Worm (Caenorhabditis elegans) whole organism, young adult: ENCODE results near the gene C03H12.1.

Experiments
- B0019.2 ChIP-seq: fragments of 200-800 bp; sonication (Bioruptor generic); conservative IDR thresholded peaks from 2 replicates; pipeline ENCODE4 v1.3.6; 2022; ENCODE audit warnings: missing genetic modification reagents, missing genetic modification characterization, missing compliant biosample characterization
- F22D6.2 ChIP-seq: sonication (generic microtip); optimal IDR thresholded peaks from 2 replicates; lab custom pipeline; 2016; ENCODE audit warnings: mild to moderate bottlenecking, missing genetic modification characterization, missing compliant biosample characterization
- F57A8.1 ChIP-seq: fragments of 200-800 bp; sonication (Bioruptor generic); optimal IDR thresholded peaks from 2 replicates; lab custom pipeline; 2018; ENCODE audit warnings: mild to moderate bottlenecking, missing genetic modification characterization, moderate library complexity, missing compliant biosample characterization
- F57C9.4 ChIP-seq: sonication (generic microtip); optimal IDR thresholded peaks from 2 replicates; lab custom pipeline; 2017; ENCODE audit warnings: mild to moderate bottlenecking, missing genetic modification characterization, missing compliant biosample characterization
- K11D2.4 ChIP-seq: fragments of 200-800 bp; sonication (Bioruptor generic); IDR thresholded peaks from 2 replicates; pipeline ENCODE4 v1.3.6; 2022; ENCODE audit warnings: missing genetic modification reagents, missing genetic modification characterization, missing compliant biosample characterization
- T26A5.8 ChIP-seq: sonication (generic microtip); optimal IDR thresholded peaks from 2 replicates; lab custom pipeline; 2016; ENCODE audit warnings: missing genetic modification characterization, missing compliant biosample characterization
- Y53F4B.3 ChIP-seq: fragments of 200-800 bp; sonication (Bioruptor generic); IDR thresholded peaks from 2 replicates; pipeline ENCODE4 v1.3.6; 2022; ENCODE audit warnings: missing genetic modification reagents, missing genetic modification characterization, missing compliant biosample characterization
- Y95B8A.8 ChIP-seq: fragments of 200-800 bp; sonication (Bioruptor generic); IDR thresholded peaks from 2 replicates; pipeline ENCODE4 v1.3.6; 2022; ENCODE audit warnings: missing genetic modification reagents, missing genetic modification characterization, missing compliant biosample characterization
- ZK185.1 ChIP-seq: sonication (generic microtip); optimal IDR thresholded peaks from 2 replicates; lab custom pipeline; 2016; ENCODE audit warnings: mild to moderate bottlenecking, missing genetic modification characterization, missing compliant biosample characterization; ENCODE audit not compliant: poor library complexity, severe bottlenecking
- ama-1 ChIP-seq, 3 experiments: fragments of 150-350 bp in 1 of 3; sonication (generic microtip) in 2 of 3; optimal IDR thresholded peaks; 2 replicates each; lab custom pipeline; 2014 to 2018; ENCODE audit warnings: missing biosample characterization in 2 of 3, missing genetic modification characterization in 2 of 3, missing genetic modification reagents in 2 of 3
- atf-7 ChIP-seq: sonication (generic microtip); optimal IDR thresholded peaks from 2 replicates; lab custom pipeline; 2017; ENCODE audit warnings: mild to moderate bottlenecking, missing genetic modification characterization, missing compliant biosample characterization
- bed-1 ChIP-seq: fragments of 200-800 bp; sonication (Bioruptor generic); IDR thresholded peaks from 2 replicates; pipeline ENCODE4 v1.3.6; 2022; ENCODE audit warnings: missing genetic modification reagents, missing genetic modification characterization, missing compliant biosample characterization
- ccch-3 ChIP-seq: fragments of 200-800 bp; sonication (Bioruptor generic); optimal IDR thresholded peaks from 2 replicates; lab custom pipeline; 2018; ENCODE audit warnings: mild to moderate bottlenecking, missing genetic modification characterization, missing compliant biosample characterization
- cebp-1 ChIP-seq, 2 experiments: fragments of 200-800 bp in 1 of 2; sonication (Bioruptor generic) in 1 of 2; sonication (generic microtip) in 1 of 2; IDR thresholded peaks in 1 of 2; optimal IDR thresholded peaks in 1 of 2; 2 replicates each; pipeline versions ENCODE4 v1.3.6 to Lab custom; 2017 to 2022; ENCODE audit warnings: missing compliant biosample characterization in 2 of 2, missing genetic modification characterization in 2 of 2, mild to moderate bottlenecking in 1 of 2, missing genetic modification reagents in 1 of 2, moderate library complexity in 1 of 2
- ceh-58 ChIP-seq: fragments of 200-800 bp; sonication (Bioruptor generic); IDR thresholded peaks from 2 replicates; pipeline ENCODE4 v1.3.6; 2022; ENCODE audit warnings: missing genetic modification characterization, missing compliant biosample characterization
- ceh-91 ChIP-seq: fragments of 200-800 bp; sonication (Bioruptor generic); IDR thresholded peaks from 2 replicates; pipeline ENCODE4 v1.3.6; 2022; ENCODE audit warnings: missing genetic modification reagents, missing genetic modification characterization, missing compliant biosample characterization
- die-1 ChIP-seq: sonication (generic microtip); optimal IDR thresholded peaks from 2 replicates; lab custom pipeline; 2016; ENCODE audit warnings: missing genotype, mild to moderate bottlenecking, missing genetic modification characterization, missing compliant biosample characterization
- dpff-1 ChIP-seq: sonication (generic microtip); optimal IDR thresholded peaks from 2 replicates; lab custom pipeline; 2017; ENCODE audit warnings: mild to moderate bottlenecking, missing genetic modification characterization, missing compliant biosample characterization
- efl-1 ChIP-seq: fragments of 150-350 bp; optimal IDR thresholded peaks from 2 replicates; lab custom pipeline; 2014; ENCODE audit warnings: missing biosample characterization, missing genetic modification reagents, missing genetic modification characterization
- egl-18 ChIP-seq: fragments of 200-800 bp; sonication (Bioruptor generic); IDR thresholded peaks from 2 replicates; pipeline ENCODE4 v1.3.6; 2022; ENCODE audit warnings: missing genetic modification reagents, missing genetic modification characterization, missing compliant biosample characterization
- egrh-3 ChIP-seq: fragments of 200-800 bp; sonication (Bioruptor generic); IDR thresholded peaks from 2 replicates; pipeline ENCODE4 v1.3.6; 2022; ENCODE audit warnings: missing genetic modification reagents, missing genetic modification characterization, missing compliant biosample characterization
- fkh-3 ChIP-seq: sonication (generic microtip); optimal IDR thresholded peaks from 2 replicates; lab custom pipeline; 2016; ENCODE audit warnings: mild to moderate bottlenecking, missing genetic modification characterization, missing compliant biosample characterization
- gei-17 ChIP-seq: fragments of 200-800 bp; sonication (Bioruptor generic); optimal IDR thresholded peaks from 2 replicates; lab custom pipeline; 2018; ENCODE audit warnings: mild to moderate bottlenecking, missing genetic modification characterization, missing compliant biosample characterization
- hlh-12 ChIP-seq: sonication (generic microtip); optimal IDR thresholded peaks from 2 replicates; lab custom pipeline; 2016; ENCODE audit warnings: missing genetic modification characterization, missing compliant biosample characterization
- hlh-26 ChIP-seq: fragments of 200-800 bp; sonication (Bioruptor generic); conservative IDR thresholded peaks from 2 replicates; pipeline ENCODE4 v1.3.6; 2022; ENCODE audit warnings: missing genetic modification reagents, missing genetic modification characterization, missing compliant biosample characterization
- hsf-1 ChIP-seq: fragments of 200-800 bp; sonication (Bioruptor generic); IDR thresholded peaks from 2 replicates; pipeline ENCODE4 v1.3.6; 2022; ENCODE audit warnings: missing genetic modification reagents, missing genetic modification characterization, missing compliant biosample characterization
- lag-1 ChIP-seq: fragments of 200-800 bp; sonication (Bioruptor generic); IDR thresholded peaks from 2 replicates; pipeline ENCODE4 v1.3.6; 2022; ENCODE audit warnings: missing genetic modification reagents, missing genetic modification characterization, missing compliant biosample characterization
- let-526 ChIP-seq: fragments of 200-800 bp; sonication (Bioruptor generic); IDR thresholded peaks from 2 replicates; pipeline ENCODE4 v1.3.6; 2022; ENCODE audit warnings: missing genetic modification reagents, missing genetic modification characterization, missing compliant biosample characterization
- lin-26 ChIP-seq: fragments of 200-800 bp; sonication (Bioruptor generic); IDR thresholded peaks from 2 replicates; pipeline ENCODE4 v1.3.6; 2022; ENCODE audit warnings: missing genetic modification reagents, missing genetic modification characterization, missing compliant biosample characterization
- lin-54 ChIP-seq: fragments of 200-800 bp; sonication (Bioruptor generic); optimal IDR thresholded peaks from 2 replicates; lab custom pipeline; 2018; ENCODE audit warnings: mild to moderate bottlenecking, missing genetic modification characterization, missing compliant biosample characterization
- lsl-1 ChIP-seq: fragments of 200-800 bp; sonication (Bioruptor generic); optimal IDR thresholded peaks from 2 replicates; lab custom pipeline; 2018; ENCODE audit warnings: mild to moderate bottlenecking, missing genetic modification characterization, moderate library complexity, missing compliant biosample characterization
- lsy-27 ChIP-seq: sonication (generic microtip); optimal IDR thresholded peaks from 2 replicates; lab custom pipeline; 2017; ENCODE audit warnings: missing genetic modification characterization, mild to moderate bottlenecking, missing compliant biosample characterization, antibody characterized with exemption, missing genotype, borderline replicate concordance; ENCODE audit not compliant: insufficient read depth
- madf-8 ChIP-seq: fragments of 200-800 bp; sonication (Bioruptor generic); conservative IDR thresholded peaks from 2 replicates; pipeline ENCODE4 v1.3.6; 2022; ENCODE audit warnings: missing genetic modification reagents, missing genetic modification characterization, missing compliant biosample characterization
- mel-28 ChIP-seq: sonication (generic microtip); optimal IDR thresholded peaks from 2 replicates; lab custom pipeline; 2016; ENCODE audit warnings: borderline replicate concordance, mild to moderate bottlenecking, missing genetic modification characterization, missing compliant biosample characterization
- mes-4 ChIP-seq: sonication (generic microtip); optimal IDR thresholded peaks from 2 replicates; lab custom pipeline; 2016; ENCODE audit warnings: missing genotype, missing genetic modification characterization, missing compliant biosample characterization
- mxl-1 ChIP-seq: sonication (generic microtip); optimal IDR thresholded peaks from 2 replicates; lab custom pipeline; 2016; ENCODE audit warnings: missing genetic modification characterization, missing compliant biosample characterization
- nhr-80 ChIP-seq: sonication (generic microtip); optimal IDR thresholded peaks from 2 replicates; lab custom pipeline; 2016; ENCODE audit warnings: missing genetic modification characterization, missing compliant biosample characterization
- pbrm-1 ChIP-seq: fragments of 200-800 bp; sonication (Bioruptor generic); IDR thresholded peaks from 2 replicates; pipeline ENCODE4 v1.3.6; 2022; ENCODE audit warnings: missing genetic modification reagents, missing genetic modification characterization, missing compliant biosample characterization
- rcor-1 ChIP-seq: fragments of 200-800 bp; sonication (Bioruptor generic); IDR thresholded peaks from 2 replicates; pipeline ENCODE4 v1.3.6; 2022; ENCODE audit warnings: missing genetic modification reagents, missing genetic modification characterization, missing compliant biosample characterization
- rec-8 ChIP-seq, 2 experiments: sonication (generic microtip); optimal IDR thresholded peaks; 2 replicates each; lab custom pipeline; 2016; ENCODE audit warnings: mild to moderate bottlenecking in 2 of 2, missing genetic modification characterization in 2 of 2, missing genetic modification reagents in 2 of 2, missing genotype in 2 of 2, missing biosample characterization in 1 of 2, missing compliant biosample characterization in 1 of 2, moderate library complexity in 1 of 2
- snpc-1.3 ChIP-seq: sonication (generic microtip); optimal IDR thresholded peaks from 2 replicates; lab custom pipeline; 2017; ENCODE audit warnings: missing genetic modification characterization, mild to moderate bottlenecking, missing compliant biosample characterization, antibody characterized with exemption, moderate library complexity, missing genotype, missing genetic modification reagents; ENCODE audit not compliant: insufficient read depth
- sptf-2 ChIP-seq: fragments of 200-800 bp; sonication (Bioruptor generic); optimal IDR thresholded peaks from 2 replicates; lab custom pipeline; 2018; ENCODE audit warnings: mild to moderate bottlenecking, missing genetic modification characterization, missing compliant biosample characterization
- tbx-9 ChIP-seq: sonication (generic microtip); optimal IDR thresholded peaks from 2 replicates; lab custom pipeline; 2016; ENCODE audit warnings: borderline replicate concordance, missing genetic modification characterization, inconsistent platforms, missing compliant biosample characterization
- zfh-2 ChIP-seq: fragments of 200-800 bp; sonication (Bioruptor generic); conservative IDR thresholded peaks from 2 replicates; pipeline ENCODE4 v1.3.6; 2022; ENCODE audit warnings: missing genetic modification reagents, missing genetic modification characterization, missing compliant biosample characterization
- ztf-18 ChIP-seq: sonication (generic microtip); optimal IDR thresholded peaks from 2 replicates; lab custom pipeline; 2016; ENCODE audit warnings: missing genotype, mild to moderate bottlenecking, missing genetic modification characterization, missing compliant biosample characterization
- ztf-25 ChIP-seq: fragments of 200-800 bp; sonication (Bioruptor generic); IDR thresholded peaks from 2 replicates; pipeline ENCODE4 v1.3.6; 2022; ENCODE audit warnings: missing genetic modification reagents, missing genetic modification characterization, missing compliant biosample characterization
- ztf-26 ChIP-seq: sonication (generic microtip); optimal IDR thresholded peaks from 2 replicates; lab custom pipeline; 2017; ENCODE audit warnings: missing genetic modification characterization, missing compliant biosample characterization

Gene C03H12.1

DNA sequence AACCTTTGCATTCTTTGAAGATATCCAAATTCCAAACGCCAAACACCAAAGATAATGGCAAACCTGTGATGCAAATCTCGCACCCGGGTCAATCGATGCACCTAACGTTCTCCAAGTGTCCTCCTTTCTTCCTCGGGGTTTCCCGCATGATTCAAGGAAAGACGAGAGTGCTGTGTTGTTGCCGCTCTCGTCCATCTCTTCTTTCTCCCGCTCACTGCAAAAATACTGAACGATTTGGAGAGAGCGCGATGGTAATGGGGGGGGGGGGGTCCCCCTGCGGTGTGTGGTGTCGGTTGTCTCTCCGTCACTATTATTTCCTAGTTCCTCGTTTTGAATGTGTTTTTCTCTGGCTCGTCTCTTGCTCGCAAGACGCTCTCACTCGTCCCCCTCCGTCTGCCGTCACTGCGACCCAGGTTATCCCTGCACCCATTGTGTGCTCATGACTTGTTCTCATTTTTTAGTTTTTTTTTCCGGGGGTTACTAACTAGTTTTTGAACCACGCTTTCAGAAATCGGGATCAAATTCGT is 18.2 kb downstream of the C03H12.1 start (continued):
- TF ChIP-seq T26A5.8 (tag; lab: Kevin White, UChicago) (no peak), F57A8.1 (GFP tag; lab: Kevin White, UChicago) (no peak), efl-1 (GFP tag; lab: Kevin White, UChicago) (no peak), lag-1 (GFP tag; lab: Robert Waterston, UW) (no peak), nhr-80 (tag; lab: Kevin White, UChicago) (peak; percentile 73), ztf-26 (peak; percentile 23), lsl-1 (GFP tag; lab: Kevin White, UChicago) (no peak), hlh-12 (tag; lab: Kevin White, UChicago) (no peak), ceh-58 (GFP tag; lab: Robert Waterston, UW) (no peak), zfh-2 (GFP tag; lab: Robert Waterston, UW) (peak; percentile 100), tbx-9 (tag; lab: Kevin White, UChicago) (no peak), die-1 (tag; lab: Kevin White, UChicago) (peak; percentile 14), lin-54 (GFP tag; lab: Kevin White, UChicago) (peak; percentile 4), F57C9.4 (tag; lab: Kevin White, UChicago) (no peak), Y53F4B.3 (GFP tag; lab: Robert Waterston, UW) (no peak), hlh-26 (GFP tag; lab: Robert Waterston, UW) (no peak), ZK185.1 (tag; lab: Kevin White, UChicago) (peak; percentile 29), ztf-25 (GFP tag; lab: Robert Waterston, UW) (no peak), bed-1 (no peak), ceh-91 (no peak), Y95B8A.8 (GFP tag; lab: Robert Waterston, UW) (0 out of 2 replicates have a peak, but pooled peaks have one; percentile 55), snpc-1.3 (no peak), ccch-3 (GFP tag; lab: Kevin White, UChicago) (no peak), madf-8 (GFP tag; lab: Robert Waterston, UW) (no peak), ztf-18 (peak; percentile 81), hsf-1 (no peak), B0019.2 (GFP tag; lab: Robert Waterston, UW) (no peak), ama-1 (optimal IDR thresholded peaks at IDR 0.05; lab: Kevin White, UChicago) (no peak), ama-1 (GFP tag; optimal IDR thresholded peaks at IDR 0.05; lab: Kevin White, UChicago) (no peak), let-526 (GFP tag; lab: Robert Waterston, UW) (0 out of 2 replicates have a peak, but pooled peaks have one; percentile 83), cebp-1 (GFP tag; IDR thresholded peaks at IDR 0.05; lab: Robert Waterston, UW) (no peak), cebp-1 (tag; optimal IDR thresholded peaks at IDR 0.05; lab: Kevin White, UChicago) (peak; percentile 87), gei-17 (GFP tag; lab: Kevin White, UChicago) (peak; percentile 70), K11D2.4 (peak; percentile 86), lsy-27 (tag; lab: Kevin White, UChicago) (no peak), sptf-2 (GFP tag; lab: Kevin White, UChicago) (no peak), F22D6.2 (tag; lab: Kevin White, UChicago) (no peak), rcor-1 (no peak; the same call in 1 of the 2 replicates), fkh-3 (no peak), rec-8 (tag; optimal IDR thresholded peaks at IDR 0.05; lab: Kevin White, UChicago) (no peak), mes-4 (tag; lab: Kevin White, UChicago) (no peak), pbrm-1 (0 out of 2 replicates have a peak, but pooled peaks have one; percentile 30), dpff-1 (tag; lab: Kevin White, UChicago) (no peak), mxl-1 (tag; lab: Kevin White, UChicago) (no peak), egrh-3 (GFP tag; lab: Robert Waterston, UW) (peak; percentile 91), egl-18 (no peak), atf-7 (tag; lab: Kevin White, UChicago) (peak; percentile 83), lin-26 (peak; percentile 60; the same call in 1 of the 2 replicates), mel-28 (tag; lab: Kevin White, UChicago) (no peak)
